Fruit fly (Drosophila melanogaster) whole organism, prepupa: ENCODE results near the gene Ac78C.

Experiments
- Blimp-1 ChIP-seq: fragments of 200-800 bp; sonication (Bioruptor generic); optimal IDR thresholded peaks from 3 replicates; lab custom pipeline; 2017; ENCODE audit warnings: missing biosample characterization, missing genetic modification characterization, mild to moderate bottlenecking, moderate library complexity, missing genetic modification reagents
- CG10631 ChIP-seq: fragments of 200-800 bp; sonication (Bioruptor generic); optimal IDR thresholded peaks from 2 replicates; lab custom pipeline; 2016; ENCODE audit warnings: missing biosample characterization, missing genetic modification characterization
- CG11294 ChIP-seq: fragments of 200-800 bp; sonication (Bioruptor generic); IDR thresholded peaks from 2 replicates; pipeline ENCODE4 v1.3.6; 2022; ENCODE audit warnings: missing biosample characterization, missing genetic modification characterization
- CG11762 ChIP-seq: fragments of 200-800 bp; sonication (Bioruptor generic); optimal IDR thresholded peaks from 3 replicates; lab custom pipeline; 2016; ENCODE audit warnings: missing biosample characterization, missing genetic modification characterization; ENCODE audit not compliant: insufficient read depth
- CG11902 ChIP-seq: fragments of 200-800 bp; sonication (Bioruptor generic); optimal IDR thresholded peaks from 3 replicates; lab custom pipeline; 2016; ENCODE audit warnings: missing biosample characterization, missing genetic modification characterization
- CG15336 ChIP-seq: fragments of 200-800 bp; sonication (Bioruptor generic); IDR thresholded peaks from 2 replicates; pipeline ENCODE4 v1.3.6; 2022; ENCODE audit warnings: missing biosample characterization, missing genetic modification characterization
- CG3032 ChIP-seq: fragments of 200-800 bp; optimal IDR thresholded peaks from 2 replicates; lab custom pipeline; 2019; ENCODE audit warnings: missing biosample characterization, mild to moderate bottlenecking, missing genetic modification characterization, moderate library complexity
- CG32006 ChIP-seq: fragments of 200-800 bp; sonication (Bioruptor generic); optimal IDR thresholded peaks from 3 replicates; lab custom pipeline; 2017; ENCODE audit warnings: missing biosample characterization, mild to moderate bottlenecking, missing genetic modification characterization
- CG3919 ChIP-seq: fragments of 200-800 bp; sonication (Bioruptor generic); optimal IDR thresholded peaks from 3 replicates; lab custom pipeline; 2016; ENCODE audit warnings: missing biosample characterization, missing genetic modification characterization
- CG4318 ChIP-seq: fragments of 200-800 bp; sonication (Bioruptor generic); optimal IDR thresholded peaks from 3 replicates; lab custom pipeline; 2017; ENCODE audit warnings: missing biosample characterization, mild to moderate bottlenecking, missing genetic modification characterization
- CG6163 ChIP-seq: fragments of 200-800 bp; sonication (Bioruptor generic); IDR thresholded peaks from 3 replicates; pipeline ENCODE4 v1.3.6; 2022; ENCODE audit warnings: missing biosample characterization, missing genetic modification characterization
- CG6276 ChIP-seq: fragments of 200-800 bp; sonication (Bioruptor generic); optimal IDR thresholded peaks from 2 replicates; lab custom pipeline; 2017; ENCODE audit warnings: missing biosample characterization, mild to moderate bottlenecking, missing genetic modification characterization
- CG6792 ChIP-seq: fragments of 200-800 bp; sonication (Bioruptor generic); optimal IDR thresholded peaks from 3 replicates; lab custom pipeline; 2016; ENCODE audit warnings: missing biosample characterization, missing genetic modification characterization
- CG6808 ChIP-seq: fragments of 200-800 bp; sonication (Bioruptor generic); optimal IDR thresholded peaks from 3 replicates; lab custom pipeline; 2017; ENCODE audit warnings: missing biosample characterization, missing genetic modification characterization, mild to moderate bottlenecking, moderate library complexity, missing genetic modification reagents
- CG7368 ChIP-seq: fragments of 200-800 bp; sonication (Bioruptor generic); optimal IDR thresholded peaks from 3 replicates; lab custom pipeline; 2016; ENCODE audit warnings: missing biosample characterization, missing genetic modification characterization
- CG8119 ChIP-seq: fragments of 200-800 bp; sonication (Bioruptor generic); IDR thresholded peaks from 3 replicates; pipeline ENCODE4 v1.3.6; 2022; ENCODE audit warnings: missing biosample characterization, missing genetic modification characterization
- CG8632 ChIP-seq: fragments of 200-800 bp; sonication (Bioruptor generic); optimal IDR thresholded peaks from 3 replicates; lab custom pipeline; 2016; ENCODE audit warnings: missing biosample characterization, missing genetic modification characterization
- CG9139 ChIP-seq: fragments of 200-800 bp; sonication (Bioruptor generic); optimal IDR thresholded peaks from 3 replicates; lab custom pipeline; 2017; ENCODE audit warnings: missing biosample characterization, mild to moderate bottlenecking, missing genetic modification characterization
- Eip75B ChIP-seq: fragments of 200-800 bp; sonication (Bioruptor generic); optimal IDR thresholded peaks from 3 replicates; lab custom pipeline; 2016; ENCODE audit warnings: missing biosample characterization, missing genetic modification characterization
- Eip78C ChIP-seq: fragments of 200-800 bp; sonication (Bioruptor generic); peaks from one replicate; lab custom pipeline; 2016; ENCODE audit warnings: missing biosample characterization, missing genetic modification characterization
- Eip93F ChIP-seq: fragments of 200-800 bp; sonication (Bioruptor generic); optimal IDR thresholded peaks from 2 replicates; lab custom pipeline; 2016; ENCODE audit warnings: missing biosample characterization, mild to moderate bottlenecking, missing genetic modification characterization
- Ets21C ChIP-seq: fragments of 200-800 bp; sonication (Bioruptor generic); optimal IDR thresholded peaks from 3 replicates; lab custom pipeline; 2016; ENCODE audit warnings: missing biosample characterization, missing genetic modification characterization
- Ets96B ChIP-seq: fragments of 200-800 bp; optimal IDR thresholded peaks from 2 replicates; lab custom pipeline; 2019; ENCODE audit warnings: missing biosample characterization, mild to moderate bottlenecking, missing genetic modification characterization, moderate library complexity
- Gug ChIP-seq: fragments of 200-800 bp; sonication (Bioruptor generic); IDR thresholded peaks from 2 replicates; pipeline ENCODE4 v1.3.6; 2022; ENCODE audit warnings: missing biosample characterization, missing genetic modification characterization
- Hr38 ChIP-seq: sonication (Bioruptor generic); optimal IDR thresholded peaks from 2 replicates; lab custom pipeline; 2016; ENCODE audit warnings: missing biosample characterization, missing genetic modification characterization
- Hr4 ChIP-seq: fragments of 200-800 bp; sonication (Bioruptor generic); optimal IDR thresholded peaks from 3 replicates; lab custom pipeline; 2016; ENCODE audit warnings: missing biosample characterization, missing genetic modification characterization
- Lpt ChIP-seq: fragments of 200-800 bp; sonication (Bioruptor generic); optimal IDR thresholded peaks from 3 replicates; lab custom pipeline; 2016; ENCODE audit warnings: missing biosample characterization, missing genetic modification characterization
- Smox ChIP-seq: fragments of 200-800 bp; sonication (Bioruptor generic); optimal IDR thresholded peaks from 3 replicates; lab custom pipeline; 2016; ENCODE audit warnings: missing biosample characterization, missing genetic modification characterization
- Sox14 ChIP-seq: fragments of 200-800 bp; sonication (Bioruptor generic); optimal IDR thresholded peaks from 3 replicates; lab custom pipeline; 2016; ENCODE audit warnings: missing biosample characterization, missing genetic modification characterization
- Sox15 ChIP-seq: fragments of 200-800 bp; sonication (Bioruptor generic); optimal IDR thresholded peaks from 3 replicates; lab custom pipeline; 2016; ENCODE audit warnings: missing biosample characterization, missing genetic modification characterization
- acj6 ChIP-seq: fragments of 200-800 bp; sonication (Bioruptor generic); optimal IDR thresholded peaks from 3 replicates; lab custom pipeline; 2016; ENCODE audit warnings: missing biosample characterization, missing genetic modification characterization
- cyc ChIP-seq: fragments of 200-800 bp; sonication (Bioruptor generic); optimal IDR thresholded peaks from 3 replicates; lab custom pipeline; 2016; ENCODE audit warnings: missing biosample characterization, missing genetic modification characterization
- dac ChIP-seq: fragments of 200-800 bp; sonication (Bioruptor generic); optimal IDR thresholded peaks from 2 replicates; lab custom pipeline; 2017; ENCODE audit warnings: missing biosample characterization, mild to moderate bottlenecking, missing genetic modification characterization
- dsx ChIP-seq: fragments of 200-800 bp; optimal IDR thresholded peaks from 3 replicates; lab custom pipeline; 2019; ENCODE audit warnings: missing biosample characterization, mild to moderate bottlenecking, missing genetic modification characterization, moderate library complexity; ENCODE audit not compliant: poor library complexity, severe bottlenecking
- eg ChIP-seq: fragments of 200-800 bp; sonication (Bioruptor generic); IDR thresholded peaks from 3 replicates; pipeline ENCODE4 v1.3.6; 2022; ENCODE audit warnings: missing biosample characterization, missing genetic modification characterization
- fd59A ChIP-seq: fragments of 200-800 bp; sonication (Bioruptor generic); optimal IDR thresholded peaks from 2 replicates; lab custom pipeline; 2017; ENCODE audit warnings: missing biosample characterization, mild to moderate bottlenecking, missing genetic modification characterization, missing genetic modification reagents
- fkh ChIP-seq: fragments of 200-800 bp; sonication (Bioruptor generic); optimal IDR thresholded peaks from 3 replicates; lab custom pipeline; 2017; ENCODE audit warnings: missing biosample characterization, mild to moderate bottlenecking, missing genetic modification characterization, moderate library complexity
- pdm3 ChIP-seq: fragments of 200-800 bp; sonication (Bioruptor generic); optimal IDR thresholded peaks from 3 replicates; lab custom pipeline; 2016; ENCODE audit warnings: missing biosample characterization, missing genetic modification characterization
- salr ChIP-seq, 2 experiments: fragments of 200-800 bp; sonication (Bioruptor generic); optimal IDR thresholded peaks; 3 replicates each; lab custom pipeline; 2016 to 2018; ENCODE audit warnings: missing biosample characterization in 2 of 2, missing genetic modification characterization in 2 of 2, mild to moderate bottlenecking in 1 of 2
- spab ChIP-seq: fragments of 200-800 bp; sonication (Bioruptor generic); optimal IDR thresholded peaks from 2 replicates; lab custom pipeline; 2017; ENCODE audit warnings: missing biosample characterization, mild to moderate bottlenecking, missing genetic modification characterization, missing genetic modification reagents
- ss ChIP-seq, 2 experiments: fragments of 200-800 bp; sonication (Bioruptor generic); optimal IDR thresholded peaks; 2 replicates in 1 of 2; 3 replicates in 1 of 2; lab custom pipeline; 2017 to 2018; ENCODE audit warnings: mild to moderate bottlenecking in 2 of 2, missing biosample characterization in 2 of 2, missing genetic modification characterization in 2 of 2, moderate library complexity in 1 of 2
- svp ChIP-seq: fragments of 200-800 bp; sonication (Bioruptor generic); peaks from one replicate; lab custom pipeline; 2016; ENCODE audit warnings: missing biosample characterization, missing genetic modification characterization
- vri ChIP-seq: fragments of 200-800 bp; sonication (Bioruptor generic); optimal IDR thresholded peaks from 3 replicates; lab custom pipeline; 2016; ENCODE audit warnings: missing biosample characterization, mild to moderate bottlenecking, missing genetic modification characterization

Gene Ac78C

DNA sequence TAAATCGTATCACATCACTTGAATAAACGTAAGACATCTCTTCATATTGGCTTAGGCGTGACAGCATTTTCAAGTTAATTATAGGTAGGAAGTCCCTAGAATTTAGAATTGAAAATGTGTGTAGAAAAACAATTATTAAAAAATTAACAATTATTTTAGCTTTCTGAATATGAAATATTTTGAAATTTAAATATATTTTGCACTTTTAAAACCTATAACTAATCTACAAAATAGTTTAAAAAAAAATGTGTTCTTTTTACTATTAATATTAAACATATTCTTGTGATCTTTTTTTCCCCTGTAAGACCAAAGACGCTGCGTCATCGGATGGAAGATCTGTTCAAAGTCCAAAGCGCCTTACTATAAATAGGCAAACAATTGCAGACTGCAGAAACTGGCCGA is 49.2 kb downstream of the Ac78C start (continued):
- TF ChIP-seq CG9139 (GFP tag; lab: Kevin White, UChicago): peak; percentile 48
- TF ChIP-seq CG11762 (GFP tag; lab: Kevin White, UChicago): no peak
- TF ChIP-seq Ets96B: peak; percentile 63
- TF ChIP-seq Lpt: peak; percentile 43
- TF ChIP-seq Gug (GFP tag; lab: Robert Waterston, UW): no peak
- TF ChIP-seq salr (GFP tag; optimal IDR thresholded peaks at IDR 0.05; lab: Kevin White, UChicago): peak in 1 of 2 experiments; percentile 51
- no peak for TF ChIP-seq vri (GFP tag; lab: Kevin White, UChicago)

DNA sequence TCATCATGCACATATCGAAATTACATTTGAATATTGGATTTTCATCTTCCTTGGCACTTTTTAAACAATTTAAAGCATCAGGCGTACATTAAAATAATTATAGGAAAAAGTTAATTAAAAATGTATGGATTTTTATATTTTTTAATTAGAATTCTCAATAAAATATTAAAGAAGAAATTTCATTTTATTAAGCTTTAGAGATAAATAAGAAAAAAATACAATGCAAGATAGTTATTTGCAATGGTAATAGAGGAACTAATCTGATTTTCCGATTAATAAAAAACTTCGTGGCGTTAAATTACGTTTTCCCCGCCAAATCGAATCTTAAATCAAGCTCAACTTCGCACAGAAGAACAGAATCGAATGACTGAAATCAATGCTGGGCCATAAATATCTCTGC is 50.4 kb downstream of the Ac78C start, which contains the start of gene CG43938:
TSS of gene CG43938 (plus strand) at position 301 of the 400 bp plus-strand sequence.
- no peak for TF ChIP-seq CG4318 (GFP tag; lab: Kevin White, UChicago)
- TF ChIP-seq CG32006 (GFP tag; lab: Kevin White, UChicago): no peak
- no peak for TF ChIP-seq Ets21C (GFP tag; lab: Kevin White, UChicago)
- TF ChIP-seq fd59A (GFP tag; lab: Kevin White, UChicago): no peak
- no peak for TF ChIP-seq dsx (GFP tag; lab: Kevin White, UChicago)
- TF ChIP-seq Blimp-1 (GFP tag; lab: Kevin White, UChicago): no peak
- TF ChIP-seq CG6163 (GFP tag; lab: Robert Waterston, UW): no peak
- TF ChIP-seq CG11762 (GFP tag; lab: Kevin White, UChicago): no peak
- no peak for TF ChIP-seq CG11294 (GFP tag; lab: Robert Waterston, UW)
- TF ChIP-seq pdm3 (GFP tag; lab: Kevin White, UChicago): no peak
- no peak for TF ChIP-seq CG3919
- no peak for TF ChIP-seq Eip93F (GFP tag; lab: Kevin White, UChicago)
- no peak for TF ChIP-seq CG10631 (GFP tag; lab: Kevin White, UChicago)
- TF ChIP-seq ss (GFP tag; optimal IDR thresholded peaks at IDR 0.05; lab: Kevin White, UChicago): no peak
- TF ChIP-seq CG7368 (GFP tag; lab: Kevin White, UChicago): no peak
- no peak for TF ChIP-seq Eip78C (GFP tag; lab: Kevin White, UChicago)
- no peak for TF ChIP-seq CG6276
- no peak for TF ChIP-seq CG6792 (GFP tag; lab: Kevin White, UChicago)
- TF ChIP-seq Gug (GFP tag; lab: Robert Waterston, UW): no peak

DNA sequence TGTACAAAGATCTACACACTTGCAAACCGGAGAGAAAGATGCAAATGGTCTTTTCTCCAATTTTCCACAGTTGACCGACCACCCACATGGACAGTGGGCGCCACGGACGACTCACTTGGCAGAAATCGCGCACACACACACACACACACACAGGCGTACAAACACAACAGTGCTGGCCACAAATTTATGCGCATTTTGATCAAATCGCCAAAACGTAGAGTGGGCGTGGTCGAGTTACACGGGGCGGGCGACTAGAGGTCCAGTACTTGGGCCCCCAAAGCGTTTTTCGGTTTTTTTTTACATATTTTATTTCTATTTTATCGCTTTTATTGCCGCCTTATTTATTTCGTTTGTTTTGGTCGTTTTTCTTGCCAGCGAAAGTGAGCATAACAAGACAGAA is 53.1 kb downstream of the Ac78C start:
- peak; percentile 26 for TF ChIP-seq Hr4 (GFP tag; lab: Kevin White, UChicago)
- TF ChIP-seq CG8119 (GFP tag; lab: Robert Waterston, UW): peak; percentile 42; the same call in 1 of the 3 replicates
- TF ChIP-seq Hr38: no peak
- TF ChIP-seq CG15336 (GFP tag; lab: Robert Waterston, UW): peak; percentile 54; the same call in 1 of the 2 replicates
- peak; percentile 45 for TF ChIP-seq CG6276
- 0 out of 3 replicates have a peak, but pooled peaks have one; percentile 25 for TF ChIP-seq eg (GFP tag; lab: Robert Waterston, UW)
- peak; percentile 36 for TF ChIP-seq CG32006 (GFP tag; lab: Kevin White, UChicago)
- no peak for TF ChIP-seq CG8632 (GFP tag; lab: Kevin White, UChicago)
- peak; percentile 44 for TF ChIP-seq dac (GFP tag; lab: Kevin White, UChicago)
- no peak for TF ChIP-seq CG6808 (GFP tag; lab: Kevin White, UChicago)

DNA sequence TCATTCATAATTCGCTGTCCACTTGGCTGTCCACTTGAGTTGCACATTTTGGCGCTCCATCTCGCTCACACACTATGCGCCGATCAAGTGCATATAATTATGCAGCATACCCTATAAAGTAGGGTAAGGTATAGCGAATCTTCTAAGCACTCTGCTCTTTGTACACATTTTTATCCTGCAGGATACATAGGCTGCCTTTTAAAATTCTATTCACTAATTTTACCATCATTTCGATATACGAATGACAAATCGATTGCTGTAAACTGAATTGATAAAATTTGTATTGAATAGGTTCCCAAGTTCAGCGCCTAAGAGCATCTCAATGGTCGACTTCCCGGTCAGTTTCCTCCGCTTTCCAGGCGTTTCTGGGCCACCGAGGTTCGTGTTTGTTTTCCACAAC is 58.7 kb downstream of the Ac78C start:
- TF ChIP-seq CG8632 (GFP tag; lab: Kevin White, UChicago) (no peak), Hr4 (GFP tag; lab: Kevin White, UChicago) (peak; percentile 36), CG15336 (GFP tag; lab: Robert Waterston, UW) (0 out of 2 replicates have a peak, but pooled peaks have one; percentile 26), fkh (GFP tag; lab: Kevin White, UChicago) (no peak), Sox14 (GFP tag; lab: Kevin White, UChicago) (no peak), salr (GFP tag; optimal IDR thresholded peaks at IDR 0.05; lab: Kevin White, UChicago) (no peak), CG10631 (GFP tag; lab: Kevin White, UChicago) (no peak), Smox (GFP tag; lab: Kevin White, UChicago) (no peak), Eip93F (GFP tag; lab: Kevin White, UChicago) (no peak), Lpt (no peak), fd59A (GFP tag; lab: Kevin White, UChicago) (no peak), CG3032 (no peak), CG6792 (GFP tag; lab: Kevin White, UChicago) (no peak), dac (GFP tag; lab: Kevin White, UChicago) (peak; percentile 2), Eip78C (GFP tag; lab: Kevin White, UChicago) (peak; percentile 76), Gug (GFP tag; lab: Robert Waterston, UW) (no peak), CG11902 (GFP tag; lab: Kevin White, UChicago) (no peak), cyc (no peak), spab (GFP tag; lab: Kevin White, UChicago) (no peak), Sox15 (GFP tag; lab: Kevin White, UChicago) (no peak), acj6 (GFP tag; lab: Kevin White, UChicago) (no peak), Hr38 (no peak), eg (GFP tag; lab: Robert Waterston, UW) (no peak), svp (GFP tag; lab: Kevin White, UChicago) (no peak), CG9139 (GFP tag; lab: Kevin White, UChicago) (no peak), CG7368 (GFP tag; lab: Kevin White, UChicago) (no peak), Eip75B (no peak)
